Worm (Caenorhabditis elegans) whole organism, L1 larva: ENCODE data around the gene D2096.13.
A peak's percentile ranks its signal among the peaks of the same experiment; 100 is the strongest.

Experiments
- C04F5.9 ChIP-seq: sonication (generic microtip); optimal IDR thresholded peaks from 2 replicates; lab custom pipeline; 2016; ENCODE audit warnings: missing genetic modification characterization, missing compliant biosample characterization
- C16A3.4 ChIP-seq: fragments of 150-350 bp; optimal IDR thresholded peaks from 2 replicates; lab custom pipeline; 2014; ENCODE audit warnings: missing biosample characterization, missing genetic modification characterization
- C34B4.2 ChIP-seq: sonication (generic microtip); optimal IDR thresholded peaks from 2 replicates; lab custom pipeline; 2017; ENCODE audit warnings: mild to moderate bottlenecking, missing genetic modification characterization, missing compliant biosample characterization
- aha-1 ChIP-seq: fragments of 150-350 bp; optimal IDR thresholded peaks from 2 replicates; lab custom pipeline; 2014; ENCODE audit warnings: missing biosample characterization, missing genetic modification characterization
- alr-1 ChIP-seq: fragments of 200-800 bp; sonication (Bioruptor generic); optimal IDR thresholded peaks from 2 replicates; lab custom pipeline; 2018; ENCODE audit warnings: borderline replicate concordance, mild to moderate bottlenecking, missing genetic modification characterization, missing compliant biosample characterization
- aly-2 ChIP-seq: fragments of 150-350 bp; optimal IDR thresholded peaks from 2 replicates; lab custom pipeline; 2014; ENCODE audit warnings: missing biosample characterization, missing genetic modification characterization
- ama-1 ChIP-seq: fragments of 150-350 bp; optimal IDR thresholded peaks from 2 replicates; lab custom pipeline; 2014
- blmp-1 ChIP-seq: fragments of 150-350 bp; optimal IDR thresholded peaks from 2 replicates; lab custom pipeline; 2014; ENCODE audit warnings: missing biosample characterization, missing genetic modification characterization
- ceh-63 ChIP-seq: fragments of 200-800 bp; sonication (Bioruptor generic); optimal IDR thresholded peaks from 2 replicates; lab custom pipeline; 2018; ENCODE audit warnings: mild to moderate bottlenecking, missing genetic modification characterization, missing compliant biosample characterization
- ceh-82 ChIP-seq, 3 experiments: fragments of 150-350 bp in 1 of 3; sonication (generic microtip) in 2 of 3; optimal IDR thresholded peaks; 2 replicates each; lab custom pipeline; 2014 to 2017; ENCODE audit warnings: missing biosample characterization in 3 of 3, missing genetic modification characterization in 3 of 3
- dpl-1 ChIP-seq, 3 experiments: fragments of 150-350 bp in 2 of 3; sonication (generic microtip) in 1 of 3; optimal IDR thresholded peaks; 2 replicates each; lab custom pipeline; 2014 to 2017; ENCODE audit warnings: missing biosample characterization in 3 of 3, missing genetic modification characterization in 3 of 3, missing genetic modification reagents in 3 of 3
- efl-3 ChIP-seq: fragments of 200-800 bp; sonication (Bioruptor generic); optimal IDR thresholded peaks from 2 replicates; lab custom pipeline; 2018; ENCODE audit warnings: mild to moderate bottlenecking, missing genetic modification characterization, missing compliant biosample characterization
- egl-27 ChIP-seq, 2 experiments: fragments of 150-350 bp in 1 of 2; sonication (generic microtip); optimal IDR thresholded peaks; 3 replicates each; lab custom pipeline; 2017 to 2018; ENCODE audit warnings: missing biosample characterization in 2 of 2, missing genetic modification characterization in 2 of 2, missing genetic modification reagents in 2 of 2
- elt-3 ChIP-seq, 6 experiments: fragments of 150-350 bp in 1 of 6; sonication (generic microtip); optimal IDR thresholded peaks; 2 replicates each; lab custom pipeline; 2017 to 2018; ENCODE audit warnings: missing biosample characterization in 6 of 6, missing genetic modification characterization in 6 of 6, inconsistent platforms in 1 of 6
- ets-5 ChIP-seq: fragments of 200-800 bp; sonication (Bioruptor generic); IDR thresholded peaks from 2 replicates; pipeline ENCODE4 v1.3.6; 2022; ENCODE audit warnings: missing genetic modification characterization, missing compliant biosample characterization
- fkh-10 ChIP-seq: sonication (generic microtip); optimal IDR thresholded peaks from 2 replicates; lab custom pipeline; 2017; ENCODE audit warnings: missing biosample characterization, missing genetic modification reagents, missing genetic modification characterization
- fkh-8 ChIP-seq: sonication (generic microtip); optimal IDR thresholded peaks from 2 replicates; lab custom pipeline; 2016; ENCODE audit warnings: mild to moderate bottlenecking, missing genetic modification characterization, missing compliant biosample characterization
- grh-1 ChIP-seq: fragments of 200-800 bp; sonication (Bioruptor generic); IDR thresholded peaks from 2 replicates; pipeline ENCODE4 v1.3.6; 2022; ENCODE audit warnings: missing genetic modification reagents, missing genetic modification characterization, missing compliant biosample characterization
- hpl-2 ChIP-seq: fragments of 150-350 bp; optimal IDR thresholded peaks from 2 replicates; lab custom pipeline; 2014; ENCODE audit warnings: missing biosample characterization, missing genetic modification reagents, missing genetic modification characterization
- irx-1 ChIP-seq: sonication (generic microtip); optimal IDR thresholded peaks from 2 replicates; lab custom pipeline; 2016; ENCODE audit warnings: missing genetic modification characterization, missing compliant biosample characterization
- jun-1 ChIP-seq: fragments of 150-350 bp; optimal IDR thresholded peaks from 2 replicates; lab custom pipeline; 2014; ENCODE audit warnings: missing biosample characterization, missing genetic modification reagents, missing genetic modification characterization
- lin-13 ChIP-seq: fragments of 150-350 bp; optimal IDR thresholded peaks from 2 replicates; lab custom pipeline; 2014; ENCODE audit warnings: missing biosample characterization, missing genetic modification reagents, missing genetic modification characterization
- lin-14 ChIP-seq: fragments of 200-800 bp; sonication (Bioruptor generic); optimal IDR thresholded peaks from 2 replicates; lab custom pipeline; 2018; ENCODE audit warnings: mild to moderate bottlenecking, missing genetic modification characterization, moderate library complexity, missing compliant biosample characterization
- lin-35 ChIP-seq, 2 experiments: fragments of 150-350 bp; optimal IDR thresholded peaks; 2 replicates each; lab custom pipeline; 2014; ENCODE audit warnings: missing biosample characterization in 2 of 2, missing genetic modification characterization in 2 of 2, missing genetic modification reagents in 2 of 2
- lsy-2 ChIP-seq, 2 experiments: fragments of 150-350 bp; optimal IDR thresholded peaks; 2 replicates each; lab custom pipeline; 2014; ENCODE audit warnings: missing biosample characterization in 2 of 2, missing genetic modification characterization in 2 of 2
- mdl-1 ChIP-seq, 2 experiments: fragments of 150-350 bp; optimal IDR thresholded peaks; 2 replicates each; lab custom pipeline; 2014 to 2017; ENCODE audit warnings: missing biosample characterization in 2 of 2, missing genetic modification characterization in 2 of 2, inconsistent platforms in 1 of 2
- mef-2 ChIP-seq: fragments of 150-350 bp; optimal IDR thresholded peaks from 2 replicates; lab custom pipeline; 2014; ENCODE audit warnings: missing biosample characterization, missing genetic modification characterization
- mep-1 ChIP-seq: fragments of 150-350 bp; optimal IDR thresholded peaks from 2 replicates; lab custom pipeline; 2014; ENCODE audit warnings: missing biosample characterization, missing genetic modification characterization
- nhr-11 ChIP-seq: fragments of 150-350 bp; optimal IDR thresholded peaks from 2 replicates; lab custom pipeline; 2014; ENCODE audit warnings: missing biosample characterization, missing genetic modification characterization
- nhr-19 ChIP-seq: fragments of 200-800 bp; sonication (Bioruptor generic); conservative IDR thresholded peaks from 2 replicates; pipeline ENCODE4 v1.3.6; 2022; ENCODE audit warnings: missing genetic modification characterization, missing compliant biosample characterization
- nhr-20 ChIP-seq: sonication (generic microtip); optimal IDR thresholded peaks from 2 replicates; lab custom pipeline; 2016; ENCODE audit warnings: mild to moderate bottlenecking, missing genetic modification characterization, missing compliant biosample characterization
- nhr-28 ChIP-seq: fragments of 150-350 bp; optimal IDR thresholded peaks from 2 replicates; lab custom pipeline; 2014; ENCODE audit warnings: missing biosample characterization, missing genetic modification characterization
- nhr-47 ChIP-seq: sonication (generic microtip); optimal IDR thresholded peaks from 2 replicates; lab custom pipeline; 2016; ENCODE audit warnings: mild to moderate bottlenecking, missing genetic modification characterization, moderate library complexity, missing compliant biosample characterization
- nhr-84 ChIP-seq: sonication (generic microtip); optimal IDR thresholded peaks from 2 replicates; lab custom pipeline; 2017; ENCODE audit warnings: missing biosample characterization, missing genetic modification characterization
- nhr-90 ChIP-seq: sonication (generic microtip); optimal IDR thresholded peaks from 2 replicates; lab custom pipeline; 2016; ENCODE audit warnings: mild to moderate bottlenecking, missing genetic modification characterization, missing compliant biosample characterization; ENCODE audit not compliant: poor library complexity
- pax-3 ChIP-seq: fragments of 200-800 bp; sonication (Bioruptor generic); optimal IDR thresholded peaks from 2 replicates; lab custom pipeline; 2018; ENCODE audit warnings: mild to moderate bottlenecking, missing genetic modification characterization, moderate library complexity, missing compliant biosample characterization
- skn-1 ChIP-seq: fragments of 150-350 bp; optimal IDR thresholded peaks from 2 replicates; lab custom pipeline; 2014; ENCODE audit warnings: missing biosample characterization, missing genetic modification characterization
- snpc-4 ChIP-seq: fragments of 150-350 bp; optimal IDR thresholded peaks from 2 replicates; lab custom pipeline; 2014; ENCODE audit warnings: missing biosample characterization, missing genetic modification characterization
- snu-23 ChIP-seq: sonication (generic microtip); optimal IDR thresholded peaks from 2 replicates; lab custom pipeline; 2016; ENCODE audit warnings: missing genetic modification characterization, missing compliant biosample characterization
- sptf-1 ChIP-seq: fragments of 150-350 bp; optimal IDR thresholded peaks from 2 replicates; lab custom pipeline; 2014; ENCODE audit warnings: missing biosample characterization, missing genetic modification characterization
- tbx-2 ChIP-seq: sonication (generic microtip); optimal IDR thresholded peaks from 2 replicates; lab custom pipeline; 2016; ENCODE audit warnings: missing genetic modification characterization, missing compliant biosample characterization
- unc-130 ChIP-seq: fragments of 150-350 bp; optimal IDR thresholded peaks from 2 replicates; lab custom pipeline; 2017; ENCODE audit warnings: missing biosample characterization, missing genetic modification characterization, inconsistent platforms
- unc-30 ChIP-seq: sonication (generic microtip); optimal IDR thresholded peaks from 2 replicates; lab custom pipeline; 2017; ENCODE audit warnings: missing biosample characterization, missing genetic modification characterization
- vab-15 ChIP-seq: sonication (generic microtip); optimal IDR thresholded peaks from 2 replicates; lab custom pipeline; 2017; ENCODE audit warnings: missing genotype, mild to moderate bottlenecking, missing genetic modification characterization, missing compliant biosample characterization

D2096.13 gene

ce11 chrIV:8379278-8379677, 20.9 kb upstream of the D2096.13 start, which contains the start of gene nap-1 (continued):
- TF ChIP-seq snpc-4 (tag; lab: Kevin White, UChicago), result peak; percentile 52
- no peak for TF ChIP-seq ets-5 (GFP tag; lab: Robert Waterston, UW)
- TF ChIP-seq irx-1 (tag; lab: Kevin White, UChicago), result no peak
- peak; percentile 88 for TF ChIP-seq C16A3.4 (tag; lab: Kevin White, UChicago)
- peak; percentile 85 for TF ChIP-seq unc-130 (tag; lab: Kevin White, UChicago)
- peak; percentile 87 for TF ChIP-seq snu-23 (GFP tag; lab: Kevin White, UChicago)
- peak; percentile 79 for TF ChIP-seq nhr-20 (tag; lab: Kevin White, UChicago)
- peak; percentile 84 for TF ChIP-seq lin-14 (GFP tag; lab: Kevin White, UChicago)
- peak; percentile 79 for TF ChIP-seq nhr-47 (tag; lab: Kevin White, UChicago)
- TF ChIP-seq jun-1 (tag; lab: Kevin White, UChicago), result peak; percentile 9
- peak; percentile 42 for TF ChIP-seq aha-1
- TF ChIP-seq tbx-2, result peak; percentile 66
- no peak for TF ChIP-seq pax-3 (tag; lab: Kevin White, UChicago)
- TF ChIP-seq nhr-19, result peak; percentile 76
- TF ChIP-seq sptf-1 (tag; lab: Kevin White, UChicago), result no peak
- TF ChIP-seq ceh-82 (tag; optimal IDR thresholded peaks at IDR 0.05; lab: Kevin White, UChicago), result peak; percentile 65 to 86 (median 78)
- peak; percentile 69 for TF ChIP-seq fkh-8
- peak; percentile 77 for TF ChIP-seq blmp-1 (tag; lab: Kevin White, UChicago)
- TF ChIP-seq grh-1 (GFP tag; lab: Robert Waterston, UW), result no peak
- peak in 1 of 2 experiments; percentile 9 for TF ChIP-seq egl-27 (tag; optimal IDR thresholded peaks at IDR 0.05; lab: Kevin White, UChicago)
- TF ChIP-seq lin-35 (GFP tag; optimal IDR thresholded peaks at IDR 0.05; lab: Kevin White, UChicago), result peak; percentile 77 to 85
- TF ChIP-seq nhr-11 (tag; lab: Kevin White, UChicago), result no peak
- TF ChIP-seq fkh-10 (GFP tag; lab: Kevin White, UChicago), result no peak
- TF ChIP-seq efl-3, result no peak
- no peak for TF ChIP-seq nhr-28 (tag; lab: Kevin White, UChicago)
- peak in 1 of 2 experiments; percentile 58 for TF ChIP-seq mdl-1 (tag; optimal IDR thresholded peaks at IDR 0.05; lab: Kevin White, UChicago)
- TF ChIP-seq C34B4.2 (tag; lab: Kevin White, UChicago), result no peak
- no peak for TF ChIP-seq aly-2 (tag; lab: Kevin White, UChicago)
- TF ChIP-seq mef-2 (tag; lab: Kevin White, UChicago), result no peak
- peak; percentile 77 for TF ChIP-seq skn-1 (tag; lab: Kevin White, UChicago)
- TF ChIP-seq hpl-2 (GFP tag; lab: Kevin White, UChicago), result no peak
- peak; percentile 74 for TF ChIP-seq mep-1 (tag; lab: Kevin White, UChicago)
- TF ChIP-seq C04F5.9 (tag; lab: Kevin White, UChicago), result no peak
- TF ChIP-seq nhr-90 (tag; lab: Kevin White, UChicago), result peak; percentile 61
- no peak for TF ChIP-seq nhr-84 (tag; lab: Kevin White, UChicago)
- TF ChIP-seq alr-1 (tag; lab: Kevin White, UChicago), result no peak
- TF ChIP-seq elt-3 (tag; optimal IDR thresholded peaks at IDR 0.05; lab: Kevin White, UChicago), result peak in 2 of 6 experiments; percentile 21 to 78

ce11 chrIV:8378280-8378679, 19.9 kb upstream of the D2096.13 start:
- TF ChIP-seq ama-1 (lab: Kevin White, UChicago), result no peak
- no peak for TF ChIP-seq fkh-8
- TF ChIP-seq egl-27 (tag; optimal IDR thresholded peaks at IDR 0.05; lab: Kevin White, UChicago), result no peak
- TF ChIP-seq dpl-1 (GFP tag; optimal IDR thresholded peaks at IDR 0.05; lab: Kevin White, UChicago), result no peak
- TF ChIP-seq unc-30 (tag; lab: Kevin White, UChicago), result no peak
- TF ChIP-seq lsy-2 (tag; optimal IDR thresholded peaks at IDR 0.05; lab: Kevin White, UChicago), result no peak
- TF ChIP-seq ceh-63 (GFP tag; lab: Kevin White, UChicago), result no peak
- TF ChIP-seq vab-15 (tag; lab: Kevin White, UChicago), result no peak
- TF ChIP-seq lin-13 (GFP tag; lab: Kevin White, UChicago), result no peak
- TF ChIP-seq elt-3 (tag; optimal IDR thresholded peaks at IDR 0.05; lab: Kevin White, UChicago), result no peak
- TF ChIP-seq ets-5 (GFP tag; lab: Robert Waterston, UW), result no peak
- TF ChIP-seq, all 84 proteins: peak for 0
